Fruit fly (Drosophila melanogaster): ENCODE results near the gene CG11693.

CG11693 gene

dm6 chr3R:8349449-8350115 is 39.0 kb upstream of the CG11693 start, which contains the start of gene Atg13 (continued):
- peak; percentile 58 for TF ChIP-seq CG12659 (GFP tag; optimal IDR thresholded peaks at IDR 0.05)
- peak; percentile 83 for TF ChIP-seq Sry-δ (GFP tag; optimal IDR thresholded peaks at IDR 0.05)
- TF ChIP-seq CG15514 (GFP tag; optimal IDR thresholded peaks at IDR 0.05), result peak; percentile 44
- no peak for TF ChIP-seq croc (GFP tag; conservative IDR thresholded peaks at IDR 0.05)
- no peak for TF ChIP-seq CrebB (tag; optimal IDR thresholded peaks at IDR 0.05)
- no peak for TF ChIP-seq ase (GFP tag; IDR thresholded peaks at IDR 0.05)
- TF ChIP-seq tna (GFP tag; IDR thresholded peaks at IDR 0.05; ENCODE audit: partially characterized antibody), result peak; percentile 76
- TF ChIP-seq caup (GFP tag; optimal IDR thresholded peaks at IDR 0.05; ENCODE audit: severe bottlenecking), result no peak
- no peak for TF ChIP-seq ewg (GFP tag; optimal IDR thresholded peaks at IDR 0.05)
- peak; percentile 75; the same call in 1 of the 2 replicates for TF ChIP-seq Drgx (GFP tag; IDR thresholded peaks at IDR 0.05)
- no peak for TF ChIP-seq CG4404 (GFP tag; IDR thresholded peaks at IDR 0.05)
- peak; percentile 16 for TF ChIP-seq az2 (GFP tag; optimal IDR thresholded peaks at IDR 0.05)
- peak; percentile 28 for TF ChIP-seq CG9797 (GFP tag; optimal IDR thresholded peaks at IDR 0.05)
- TF ChIP-seq Blimp-1 (GFP tag; optimal IDR thresholded peaks at IDR 0.05), result peak; percentile 2
- TF ChIP-seq BEAF-32 (GFP tag; optimal IDR thresholded peaks at IDR 0.05), result peak; percentile 92
- TF ChIP-seq h (optimal IDR thresholded peaks at IDR 0.05), result no peak
- TF ChIP-seq CG30403 (GFP tag; optimal IDR thresholded peaks at IDR 0.05), result peak; percentile 65
- peak; percentile 7 for TF ChIP-seq NfI (GFP tag; optimal IDR thresholded peaks at IDR 0.05)
- TF ChIP-seq dmrt11E (tag; optimal IDR thresholded peaks at IDR 0.05), result peak; percentile 23
- peak; percentile 3 for TF ChIP-seq CG10147 (GFP tag; optimal IDR thresholded peaks at IDR 0.05)
- TF ChIP-seq maf-S (GFP tag; optimal IDR thresholded peaks at IDR 0.05), result no peak
- no peak for TF ChIP-seq so (GFP tag; IDR thresholded peaks at IDR 0.05)
- TF ChIP-seq CG2116 (GFP tag; optimal IDR thresholded peaks at IDR 0.05), result peak; percentile 96
- TF ChIP-seq Dref (GFP tag; IDR thresholded peaks at IDR 0.05), result peak; percentile 89
- peak; percentile 39 for TF ChIP-seq tin (GFP tag; optimal IDR thresholded peaks at IDR 0.05)
- peak; percentile 48 for TF ChIP-seq CG2129 (GFP tag; IDR thresholded peaks at IDR 0.05; ENCODE audit: partially characterized antibody)
- no peak for TF ChIP-seq CG15073 (GFP tag; optimal IDR thresholded peaks at IDR 0.05)
- TF ChIP-seq CG1603 (tag; optimal IDR thresholded peaks at IDR 0.05), result peak; percentile 16
- TF ChIP-seq sc (optimal IDR thresholded peaks at IDR 0.05), result no peak
- no peak for TF ChIP-seq sc (GFP tag; optimal IDR thresholded peaks at IDR 0.05)
- TF ChIP-seq CG1233 (GFP tag; optimal IDR thresholded peaks at IDR 0.05), result peak; percentile 10
- no peak for TF ChIP-seq CG2199 (GFP tag; IDR thresholded peaks at IDR 0.05)
- TF ChIP-seq Hr3 (GFP tag; optimal IDR thresholded peaks at IDR 0.05), result peak; percentile 35
- TF ChIP-seq CG15696 (tag; optimal IDR thresholded peaks at IDR 0.05), result peak; percentile 29
- peak; percentile 27; the same call in 1 of the 3 replicates for TF ChIP-seq dysf (GFP tag; IDR thresholded peaks at IDR 0.05)
- peak; percentile 76; the same call in 2 of the 3 replicates for TF ChIP-seq mld (GFP tag; IDR thresholded peaks at IDR 0.05; ENCODE audit: partially characterized antibody)
- peak; percentile 72 for TF ChIP-seq CG7963 (GFP tag; IDR thresholded peaks at IDR 0.05; ENCODE audit: partially characterized antibody)
- TF ChIP-seq HLH54F (GFP tag; optimal IDR thresholded peaks at IDR 0.05), result peak; percentile 15
- peak; percentile 72 for TF ChIP-seq Xbp1 (GFP tag; optimal IDR thresholded peaks at IDR 0.05)
- peak; percentile 68 for TF ChIP-seq CG34224 (GFP tag; IDR thresholded peaks at IDR 0.05; ENCODE audit: partially characterized antibody)
- no peak for TF ChIP-seq sisA (GFP tag; IDR thresholded peaks at IDR 0.05)
- TF ChIP-seq Fer1 (GFP tag; optimal IDR thresholded peaks at IDR 0.05), result peak; percentile 12
- TF ChIP-seq bbx (GFP tag; IDR thresholded peaks at IDR 0.05; ENCODE audit: partially characterized antibody), result peak; percentile 89
- TF ChIP-seq CG2120 (GFP tag; optimal IDR thresholded peaks at IDR 0.05), result peak; percentile 46
- peak; percentile 32 for TF ChIP-seq CG16815 (GFP tag; optimal IDR thresholded peaks at IDR 0.05)
- TF ChIP-seq pnt (GFP tag; optimal IDR thresholded peaks at IDR 0.05), result no peak
- no peak for TF ChIP-seq CG4730 (GFP tag; IDR thresholded peaks at IDR 0.05)
- peak; percentile 96 for TF ChIP-seq CG9437 (GFP tag; optimal IDR thresholded peaks at IDR 0.05)
- peak in 1 of 2 experiments; percentile 93 for TF ChIP-seq tll (GFP tag; optimal IDR thresholded peaks at IDR 0.05)

All from whole organism, embryonic.